Worm (Caenorhabditis elegans) whole organism, L4/young adult: ENCODE results near the gene W10G6.1.

Source experiments
- W03F9.2 ChIP-seq: fragments of 150-350 bp; optimal IDR thresholded peaks from 2 replicates; lab custom pipeline; 2014; ENCODE audit warnings: missing biosample characterization, missing genetic modification characterization
- dao-5 ChIP-seq: sonication (generic microtip); optimal IDR thresholded peaks from 2 replicates; lab custom pipeline; 2016; ENCODE audit warnings: missing genotype, missing genetic modification characterization, moderate library complexity, missing compliant biosample characterization
- him-1 ChIP-seq: sonication (generic microtip); optimal IDR thresholded peaks from 2 replicates; lab custom pipeline; 2016; ENCODE audit warnings: missing genotype, missing genetic modification reagents, missing genetic modification characterization, missing compliant biosample characterization

DNA sequence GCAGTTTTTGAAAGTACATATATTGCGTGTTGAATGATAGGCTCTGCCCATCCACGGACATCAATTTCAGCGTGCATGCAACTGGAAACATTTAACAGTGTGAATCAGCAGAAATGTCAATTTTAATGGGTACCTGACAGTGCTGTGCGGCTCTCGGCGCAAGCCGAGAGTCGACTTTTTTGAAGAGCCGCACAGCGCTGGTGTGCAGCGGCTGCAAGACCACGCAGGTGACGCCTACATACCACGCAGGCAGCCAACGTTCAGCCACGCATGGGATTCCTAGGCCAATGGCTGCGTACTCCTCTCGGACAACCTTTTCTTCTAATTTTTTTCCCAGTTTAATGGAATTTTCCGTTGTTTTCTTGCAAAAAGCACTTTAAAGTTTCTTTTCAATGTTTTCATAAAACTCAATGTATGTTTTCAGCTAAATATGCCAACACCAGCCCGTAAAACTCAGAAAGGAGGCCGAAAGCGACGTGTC is at the start of gene W10G6.1:
- TF ChIP-seq dao-5 (tag; lab: Kevin White, UChicago): no peak
- TF ChIP-seq him-1 (tag; lab: Kevin White, UChicago): no peak
- no peak for TF ChIP-seq W03F9.2 (tag; lab: Kevin White, UChicago)
